Fruit fly (Drosophila melanogaster) whole organism, embryonic: Measurements from ENCODE around the gene Tsp29Fb.
A peak's percentile ranks its signal among the peaks of the same experiment; 100 is the strongest.

Experiments used
- Asciz ChIP-seq: fragments of 200-800 bp; sonication (Bioruptor generic); optimal IDR thresholded peaks from 2 replicates; lab custom pipeline; 2017; ENCODE audit warnings: missing biosample characterization, mild to moderate bottlenecking, missing genetic modification characterization, missing genetic modification reagents
- BtbVII ChIP-seq: fragments of 200-800 bp; sonication (Bioruptor generic); optimal IDR thresholded peaks from 3 replicates; lab custom pipeline; 2017; ENCODE audit warnings: missing biosample characterization, mild to moderate bottlenecking, missing genetic modification characterization
- CG11085 ChIP-seq: fragments of 200-800 bp; sonication (Bioruptor generic); IDR thresholded peaks from 2 replicates; pipeline ENCODE4 v1.3.6; 2022; ENCODE audit warnings: missing biosample characterization, missing genetic modification characterization
- CG12219 ChIP-seq: fragments of 200-800 bp; sonication (Bioruptor generic); optimal IDR thresholded peaks from 3 replicates; lab custom pipeline; 2018; ENCODE audit warnings: missing biosample characterization, mild to moderate bottlenecking, missing genetic modification characterization
- CG1233 ChIP-seq: fragments of 200-800 bp; sonication (Bioruptor generic); optimal IDR thresholded peaks from 4 replicates; lab custom pipeline; 2018; ENCODE audit warnings: missing biosample characterization, mild to moderate bottlenecking, missing genetic modification characterization
- CG13296 ChIP-seq: fragments of 200-800 bp; sonication (Bioruptor generic); optimal IDR thresholded peaks from 3 replicates; lab custom pipeline; 2018; ENCODE audit warnings: missing biosample characterization, mild to moderate bottlenecking, missing genetic modification characterization
- CG13775 ChIP-seq: fragments of 200-800 bp; sonication (Bioruptor generic); optimal IDR thresholded peaks from 3 replicates; lab custom pipeline; 2017; ENCODE audit warnings: missing biosample characterization, mild to moderate bottlenecking, missing genetic modification characterization
- CG14860 ChIP-seq: fragments of 200-800 bp; sonication (Bioruptor generic); IDR thresholded peaks from 3 replicates; pipeline ENCODE4 v1.3.6; 2022; ENCODE audit warnings: missing biosample characterization, missing genetic modification characterization; ENCODE audit not compliant: partially characterized antibody
- CG1529 ChIP-seq: fragments of 200-800 bp; sonication (Bioruptor generic); optimal IDR thresholded peaks from 3 replicates; lab custom pipeline; 2018; ENCODE audit warnings: missing biosample characterization, missing genetic modification characterization
- CG1647 ChIP-seq: fragments of 200-800 bp; sonication (Bioruptor generic); optimal IDR thresholded peaks from 3 replicates; lab custom pipeline; 2016; ENCODE audit warnings: missing biosample characterization, missing genetic modification characterization
- CG17328 ChIP-seq: fragments of 200-800 bp; sonication (Bioruptor generic); IDR thresholded peaks from 2 replicates; pipeline ENCODE4 v1.3.6; 2022; ENCODE audit warnings: missing biosample characterization, missing genetic modification characterization
- CG4404 ChIP-seq: fragments of 200-800 bp; sonication (Bioruptor generic); IDR thresholded peaks from 2 replicates; pipeline ENCODE4 v1.3.6; 2022; ENCODE audit warnings: missing biosample characterization, missing genetic modification characterization
- CG8765 ChIP-seq: fragments of 200-800 bp; sonication (Bioruptor generic); IDR thresholded peaks from 2 replicates; pipeline ENCODE4 v1.3.6; 2022; ENCODE audit warnings: missing biosample characterization, missing genetic modification characterization
- CG9609 ChIP-seq: fragments of 200-800 bp; sonication (Bioruptor generic); optimal IDR thresholded peaks from 3 replicates; lab custom pipeline; 2016; ENCODE audit warnings: missing biosample characterization, missing genetic modification characterization
- CG9727 ChIP-seq: fragments of 200-800 bp; sonication (Bioruptor generic); optimal IDR thresholded peaks from 3 replicates; lab custom pipeline; 2017; ENCODE audit warnings: missing biosample characterization, mild to moderate bottlenecking, missing genetic modification characterization
- D ChIP-seq, 2 experiments: fragments of 200-800 bp in 1 of 2; fragments of >200 bp in 1 of 2; sonication (Bioruptor generic) in 1 of 2; optimal IDR thresholded peaks; 2 replicates in 1 of 2; 3 replicates in 1 of 2; lab custom pipeline; 2017; ENCODE audit warnings: mild to moderate bottlenecking in 1 of 2, missing biosample characterization in 1 of 2, missing genetic modification characterization in 1 of 2, missing genetic modification reagents in 1 of 2
- E2f2 ChIP-seq: fragments of 200-800 bp; sonication (Bioruptor generic); IDR thresholded peaks from 2 replicates; pipeline ENCODE4 v1.3.6; 2022; ENCODE audit warnings: missing biosample characterization, missing genetic modification characterization
- Eip74EF ChIP-seq, 2 experiments: fragments of 200-800 bp in 1 of 2; fragments of >200 bp in 1 of 2; sonication (Bioruptor generic) in 1 of 2; optimal IDR thresholded peaks; 2 replicates each; lab custom pipeline; 2017 to 2019; ENCODE audit warnings: missing biosample characterization in 2 of 2, missing genetic modification characterization in 2 of 2, mild to moderate bottlenecking in 1 of 2, moderate library complexity in 1 of 2
- H15 ChIP-seq: fragments of 200-800 bp; sonication (Bioruptor generic); IDR thresholded peaks from 3 replicates; pipeline ENCODE4 v1.3.6; 2022; ENCODE audit warnings: missing biosample characterization, missing genetic modification characterization
- Hmx ChIP-seq: fragments of 200-800 bp; sonication (Bioruptor generic); optimal IDR thresholded peaks from 2 replicates; lab custom pipeline; 2016; ENCODE audit warnings: missing biosample characterization, missing genetic modification characterization
- Hr39 ChIP-seq: fragments of >200 bp; optimal IDR thresholded peaks from 2 replicates; lab custom pipeline; 2017
- NK7.1 ChIP-seq: fragments of 200-800 bp; sonication (Bioruptor generic); optimal IDR thresholded peaks from 3 replicates; lab custom pipeline; 2016; ENCODE audit warnings: missing biosample characterization, missing genetic modification characterization
- Side ChIP-seq: fragments of 200-800 bp; sonication (Bioruptor generic); optimal IDR thresholded peaks from 2 replicates; lab custom pipeline; 2016; ENCODE audit warnings: missing biosample characterization, missing genetic modification characterization
- Sin3A ChIP-seq: fragments of >200 bp; optimal IDR thresholded peaks from 2 replicates; lab custom pipeline; 2018
- Stat92E ChIP-seq, 3 experiments: fragments of >200 bp in 2 of 3; fragments of 200-800 bp in 1 of 3; sonication (Bioruptor generic) in 1 of 3; optimal IDR thresholded peaks; 2 replicates each; lab custom pipeline; 2017 to 2019; ENCODE audit warnings: missing biosample characterization in 3 of 3, missing genetic modification characterization in 3 of 3, mild to moderate bottlenecking in 1 of 3, moderate library complexity in 1 of 3
- Tbp ChIP-seq: fragments of >200 bp; optimal IDR thresholded peaks from 2 replicates; lab custom pipeline; 2018; ENCODE audit warnings: missing biosample characterization, missing genetic modification characterization
- Trl ChIP-seq, 3 experiments: fragments of >200 bp in 2 of 3; fragments of 200-800 bp in 1 of 3; sonication (Bioruptor generic) in 1 of 3; optimal IDR thresholded peaks; 2 replicates in 1 of 3; 3 replicates in 2 of 3; lab custom pipeline; 2016 to 2017; ENCODE audit warnings: missing biosample characterization in 1 of 3, missing genetic modification characterization in 1 of 3
- Vsx1 ChIP-seq: fragments of 200-800 bp; sonication (Bioruptor generic); optimal IDR thresholded peaks from 2 replicates; lab custom pipeline; 2017; ENCODE audit warnings: missing biosample characterization, mild to moderate bottlenecking, missing genetic modification characterization, missing genetic modification reagents
- da ChIP-seq: fragments of 200-800 bp; sonication (Bioruptor generic); optimal IDR thresholded peaks from 2 replicates; lab custom pipeline; 2016; ENCODE audit warnings: missing biosample characterization, missing genetic modification characterization
- dimm ChIP-seq: fragments of 200-800 bp; sonication (Bioruptor generic); IDR thresholded peaks from 2 replicates; pipeline ENCODE4 v1.3.6; 2022; ENCODE audit warnings: missing biosample characterization, missing genetic modification characterization
- eyg ChIP-seq: fragments of 200-800 bp; sonication (Bioruptor generic); optimal IDR thresholded peaks from 3 replicates; lab custom pipeline; 2016; ENCODE audit warnings: missing biosample characterization, missing genetic modification characterization
- fu2 ChIP-seq: fragments of 200-800 bp; sonication (Bioruptor generic); optimal IDR thresholded peaks from 2 replicates; lab custom pipeline; 2016; ENCODE audit warnings: missing biosample characterization, missing genetic modification characterization
- ham ChIP-seq: fragments of 200-800 bp; sonication (Bioruptor generic); IDR thresholded peaks from 2 replicates; pipeline ENCODE4 v1.3.6; 2022; ENCODE audit warnings: missing biosample characterization, missing genetic modification characterization
- hth ChIP-seq: fragments of >200 bp; optimal IDR thresholded peaks from 2 replicates; lab custom pipeline; 2017; ENCODE audit warnings: inconsistent platforms
- knrl ChIP-seq: fragments of 200-800 bp; sonication (Bioruptor generic); IDR thresholded peaks from 3 replicates; pipeline ENCODE4 v1.3.6; 2022; ENCODE audit warnings: missing biosample characterization, missing genetic modification characterization; ENCODE audit not compliant: partially characterized antibody
- lmd ChIP-seq: fragments of 200-800 bp; sonication (Bioruptor generic); IDR thresholded peaks from 2 replicates; pipeline ENCODE4 v1.3.6; 2022; ENCODE audit warnings: missing biosample characterization, missing genetic modification characterization
- lov ChIP-seq, 2 experiments: fragments of 200-800 bp in 1 of 2; fragments of >200 bp in 1 of 2; sonication (Bioruptor generic) in 1 of 2; IDR thresholded peaks in 1 of 2; optimal IDR thresholded peaks in 1 of 2; 2 replicates in 1 of 2; 3 replicates in 1 of 2; pipeline versions ENCODE4 v1.3.6 to Lab custom; 2017 to 2022; ENCODE audit warnings: missing biosample characterization in 1 of 2, missing genetic modification characterization in 1 of 2
- mam ChIP-seq: fragments of 200-800 bp; sonication (Bioruptor generic); optimal IDR thresholded peaks from 3 replicates; lab custom pipeline; 2016; ENCODE audit warnings: missing biosample characterization, missing genetic modification characterization
- onecut ChIP-seq: fragments of 200-800 bp; sonication (Bioruptor generic); IDR thresholded peaks from 2 replicates; pipeline ENCODE4 v1.3.6; 2022; ENCODE audit warnings: missing biosample characterization, missing genetic modification characterization
- phol ChIP-seq: fragments of 200-800 bp; sonication (Bioruptor generic); optimal IDR thresholded peaks from 3 replicates; lab custom pipeline; 2018; ENCODE audit warnings: missing biosample characterization, mild to moderate bottlenecking, missing genetic modification characterization, moderate library complexity
- pita ChIP-seq: fragments of 200-800 bp; sonication (Bioruptor generic); optimal IDR thresholded peaks from 2 replicates; lab custom pipeline; 2017; ENCODE audit warnings: missing biosample characterization, mild to moderate bottlenecking, missing genetic modification characterization
- prd ChIP-seq, 3 experiments: fragments of >200 bp in 2 of 3; fragments of 200-800 bp in 1 of 3; sonication (Bioruptor generic) in 1 of 3; optimal IDR thresholded peaks in 2 of 3; IDR thresholded peaks in 1 of 3; 2 replicates in 2 of 3; 3 replicates in 1 of 3; pipeline versions ENCODE4 v1.3.6 to Lab custom; 2017 to 2022; ENCODE audit warnings: missing biosample characterization in 1 of 3, missing genetic modification characterization in 1 of 3
- pum ChIP-seq: fragments of 200-800 bp; sonication (Bioruptor generic); optimal IDR thresholded peaks from 2 replicates; lab custom pipeline; 2016; ENCODE audit warnings: missing biosample characterization, missing genetic modification characterization
- pzg ChIP-seq: fragments of 200-800 bp; sonication (Bioruptor generic); optimal IDR thresholded peaks from 3 replicates; lab custom pipeline; 2018; ENCODE audit warnings: missing biosample characterization, mild to moderate bottlenecking, missing genetic modification characterization, moderate library complexity
- sim ChIP-seq: fragments of 200-800 bp; sonication (Bioruptor generic); IDR thresholded peaks from 2 replicates; pipeline ENCODE4 v1.3.6; 2022; ENCODE audit warnings: missing biosample characterization, missing genetic modification characterization
- slou ChIP-seq: fragments of 200-800 bp; sonication (Bioruptor generic); optimal IDR thresholded peaks from 3 replicates; lab custom pipeline; 2016; ENCODE audit warnings: missing biosample characterization, missing genetic modification characterization
- unc-4 ChIP-seq: fragments of 200-800 bp; sonication (Bioruptor generic); IDR thresholded peaks from 2 replicates; pipeline ENCODE4 v1.3.6; 2022; ENCODE audit warnings: missing biosample characterization, missing genetic modification characterization; ENCODE audit not compliant: partially characterized antibody
- zen2 ChIP-seq: fragments of 200-800 bp; sonication (Bioruptor generic); IDR thresholded peaks from 3 replicates; pipeline ENCODE4 v1.3.6; 2022; ENCODE audit warnings: missing biosample characterization, missing genetic modification characterization; ENCODE audit not compliant: partially characterized antibody

Gene Tsp29Fb

dm6 chr2L:8984614-8985318 lies 47.6 kb downstream of the Tsp29Fb start, which contains the start of gene CG13101 (continued):
- peak in 1 of 3 experiments; percentile 83 for TF ChIP-seq Stat92E (GFP tag; optimal IDR thresholded peaks at IDR 0.05; lab: Kevin White, UChicago)
- TF ChIP-seq mam (GFP tag; lab: Kevin White, UChicago): peak; percentile 70
- TF ChIP-seq CG13296 (GFP tag; lab: Kevin White, UChicago): peak; percentile 93
- TF ChIP-seq CG1233: peak; percentile 87
- peak; percentile 76 for TF ChIP-seq slou (GFP tag; lab: Kevin White, UChicago)
- TF ChIP-seq Hr39 (lab: Kevin White, UChicago): no peak
- peak; percentile 2 for TF ChIP-seq pzg (GFP tag; lab: Kevin White, UChicago)
- peak; percentile 91 for TF ChIP-seq phol
- TF ChIP-seq dimm (GFP tag; lab: Robert Waterston, UW): peak; percentile 72
- peak; percentile 84 for TF ChIP-seq CG4404
- no peak for TF ChIP-seq hth (lab: Kevin White, UChicago)
- peak in 1 of 2 experiments; percentile 90 for TF ChIP-seq Eip74EF (GFP tag; optimal IDR thresholded peaks at IDR 0.05; lab: Kevin White, UChicago)
- TF ChIP-seq Vsx1 (GFP tag; lab: Kevin White, UChicago): peak; percentile 85
- TF ChIP-seq eyg (GFP tag; lab: Kevin White, UChicago): peak; percentile 72
- TF ChIP-seq unc-4 (GFP tag; lab: Robert Waterston, UW): no peak
- TF ChIP-seq Sin3A (lab: Kevin White, UChicago): no peak
- peak; percentile 81 for TF ChIP-seq CG1529
- peak; percentile 79 for TF ChIP-seq E2f2 (GFP tag; lab: Robert Waterston, UW)
- no peak for TF ChIP-seq knrl (GFP tag; lab: Robert Waterston, UW)
- peak; percentile 63 for TF ChIP-seq fu2 (GFP tag; lab: Kevin White, UChicago)
- TF ChIP-seq CG17328 (GFP tag; lab: Robert Waterston, UW): peak; percentile 96
- TF ChIP-seq H15 (GFP tag; lab: Robert Waterston, UW): peak; percentile 89
- no peak for TF ChIP-seq CG14860
- peak; percentile 80; the same call in 1 of the 2 replicates for TF ChIP-seq CG8765 (GFP tag; lab: Robert Waterston, UW)
- peak; percentile 89 for TF ChIP-seq CG13775 (GFP tag; lab: Kevin White, UChicago)
- TF ChIP-seq ham (GFP tag; lab: Robert Waterston, UW): peak; percentile 88
- peak; percentile 89 for TF ChIP-seq BtbVII (GFP tag; lab: Kevin White, UChicago)
- peak; percentile 89 for TF ChIP-seq CG11085 (GFP tag; lab: Robert Waterston, UW)
- TF ChIP-seq lov (optimal IDR thresholded peaks at IDR 0.05; lab: Kevin White, UChicago): no peak
- TF ChIP-seq lov (GFP tag; IDR thresholded peaks at IDR 0.05; lab: Robert Waterston, UW): peak; percentile 85; the same call in 2 of the 3 replicates
- peak; percentile 71 for TF ChIP-seq Hmx (GFP tag; lab: Kevin White, UChicago)
- peak; percentile 50 for TF ChIP-seq da (GFP tag; lab: Kevin White, UChicago)
- peak; percentile 78 for TF ChIP-seq CG1647
- TF ChIP-seq CG9727: peak; percentile 95
- peak; percentile 56 to 62 for TF ChIP-seq Trl (optimal IDR thresholded peaks at IDR 0.05; lab: Kevin White, UChicago)
- TF ChIP-seq Trl (GFP tag; optimal IDR thresholded peaks at IDR 0.05; lab: Kevin White, UChicago): peak; percentile 88
- no peak for TF ChIP-seq Tbp (GFP tag; lab: Kevin White, UChicago)
- TF ChIP-seq Side: peak; percentile 77
- TF ChIP-seq D (optimal IDR thresholded peaks at IDR 0.05; lab: Kevin White, UChicago): no peak
- peak; percentile 89 for TF ChIP-seq D (GFP tag; optimal IDR thresholded peaks at IDR 0.05; lab: Kevin White, UChicago)
- TF ChIP-seq onecut (GFP tag; lab: Robert Waterston, UW): peak; percentile 81
- peak; percentile 69 for TF ChIP-seq CG9609 (GFP tag; lab: Kevin White, UChicago)
- peak; percentile 88 for TF ChIP-seq CG12219
- no peak for TF ChIP-seq zen2
- peak; percentile 85 for TF ChIP-seq pum (GFP tag; lab: Kevin White, UChicago)
- TF ChIP-seq Asciz (GFP tag; lab: Kevin White, UChicago): peak; percentile 90
- no peak for TF ChIP-seq pita
- TF ChIP-seq lmd: peak; percentile 91
- no peak for TF ChIP-seq prd (optimal IDR thresholded peaks at IDR 0.05; lab: Kevin White, UChicago)
- TF ChIP-seq prd (GFP tag; IDR thresholded peaks at IDR 0.05; lab: Robert Waterston, UW): peak; percentile 94
- peak; percentile 88 for TF ChIP-seq sim (GFP tag; lab: Robert Waterston, UW)
- peak; percentile 72 for TF ChIP-seq NK7.1 (GFP tag; lab: Kevin White, UChicago)
